Fruit fly (Drosophila melanogaster) whole organism, embryonic: ENCODE measurements around the gene Amacr.

Experiments
- Asciz ChIP-seq: fragments of 200-800 bp; sonication (Bioruptor generic); optimal IDR thresholded peaks from 2 replicates; lab custom pipeline; 2017; ENCODE audit warnings: missing biosample characterization, mild to moderate bottlenecking, missing genetic modification characterization, missing genetic modification reagents
- Atf3 ChIP-seq: fragments of 200-800 bp; sonication (Bioruptor generic); optimal IDR thresholded peaks from 3 replicates; lab custom pipeline; 2016; ENCODE audit warnings: missing biosample characterization, missing genetic modification characterization
- Awh ChIP-seq: fragments of 200-800 bp; sonication (Bioruptor generic); IDR thresholded peaks from 2 replicates; pipeline ENCODE4, ENCODE4 v1.3.6; 2022; ENCODE audit warnings: missing biosample characterization, missing genetic modification characterization
- CG10366 ChIP-seq: fragments of 200-800 bp; sonication (Bioruptor generic); IDR thresholded peaks from 2 replicates; pipeline ENCODE4 v1.3.6; 2022; ENCODE audit warnings: missing biosample characterization, missing genetic modification characterization
- CG11085 ChIP-seq: fragments of 200-800 bp; sonication (Bioruptor generic); IDR thresholded peaks from 2 replicates; pipeline ENCODE4 v1.3.6; 2022; ENCODE audit warnings: missing biosample characterization, missing genetic modification characterization
- CG11696 ChIP-seq: fragments of 200-800 bp; sonication (Bioruptor generic); IDR thresholded peaks from 2 replicates; pipeline ENCODE4 v1.3.6; 2022; ENCODE audit warnings: missing biosample characterization, missing genetic modification characterization
- CG12744 ChIP-seq: fragments of 200-800 bp; sonication (Bioruptor generic); optimal IDR thresholded peaks from 2 replicates; lab custom pipeline; 2016; ENCODE audit warnings: missing biosample characterization, missing genetic modification characterization
- CG12769 ChIP-seq: fragments of 200-800 bp; sonication (Bioruptor generic); optimal IDR thresholded peaks from 2 replicates; lab custom pipeline; 2019; ENCODE audit warnings: missing biosample characterization, mild to moderate bottlenecking, missing genetic modification characterization, moderate library complexity
- CG17361 ChIP-seq: fragments of 200-800 bp; sonication (Bioruptor generic); IDR thresholded peaks from 3 replicates; pipeline ENCODE4 v1.3.6; 2022; ENCODE audit warnings: missing biosample characterization, missing genetic modification characterization
- CG17612 ChIP-seq: fragments of 200-800 bp; sonication (Bioruptor generic); IDR thresholded peaks from 2 replicates; pipeline ENCODE4 v1.3.6; 2022; ENCODE audit warnings: missing biosample characterization, missing genetic modification characterization
- CG2129 ChIP-seq: fragments of 200-800 bp; sonication (Bioruptor generic); IDR thresholded peaks from 2 replicates; pipeline ENCODE4 v1.3.6; 2022; ENCODE audit warnings: missing biosample characterization, missing genetic modification characterization; ENCODE audit not compliant: partially characterized antibody
- CG31365 ChIP-seq: fragments of 200-800 bp; sonication (Bioruptor generic); optimal IDR thresholded peaks from 2 replicates; lab custom pipeline; 2018; ENCODE audit warnings: missing biosample characterization, mild to moderate bottlenecking, missing genetic modification characterization
- CG32532 ChIP-seq: fragments of 200-800 bp; sonication (Bioruptor generic); IDR thresholded peaks from 2 replicates; pipeline ENCODE4 v1.3.6; 2022; ENCODE audit warnings: missing biosample characterization, missing genetic modification characterization
- CG3847 ChIP-seq: fragments of 200-800 bp; sonication (Bioruptor generic); IDR thresholded peaks from 2 replicates; pipeline ENCODE4 v1.3.6; 2022; ENCODE audit warnings: missing biosample characterization, missing genetic modification characterization
- CG4282 ChIP-seq: fragments of 200-800 bp; sonication (Bioruptor generic); optimal IDR thresholded peaks from 2 replicates; lab custom pipeline; 2016; ENCODE audit warnings: missing biosample characterization, missing genetic modification characterization
- CG4854 ChIP-seq: fragments of 200-800 bp; sonication (Bioruptor generic); optimal IDR thresholded peaks from 2 replicates; lab custom pipeline; 2016; ENCODE audit warnings: missing biosample characterization, missing genetic modification characterization, inconsistent platforms
- CG6254 ChIP-seq: fragments of 200-800 bp; sonication (Bioruptor generic); optimal IDR thresholded peaks from 3 replicates; lab custom pipeline; 2017; ENCODE audit warnings: mild to moderate bottlenecking, missing biosample characterization, missing genetic modification reagents, missing genetic modification characterization
- CG6683 ChIP-seq: fragments of 200-800 bp; sonication (Bioruptor generic); optimal IDR thresholded peaks from 2 replicates; lab custom pipeline; 2017; ENCODE audit warnings: missing biosample characterization, mild to moderate bottlenecking, missing genetic modification characterization, missing genetic modification reagents
- CG7372 ChIP-seq: fragments of 200-800 bp; sonication (Bioruptor generic); IDR thresholded peaks from 2 replicates; pipeline ENCODE4 v1.3.6; 2022; ENCODE audit warnings: missing biosample characterization, missing genetic modification characterization
- CG8359 ChIP-seq: fragments of 200-800 bp; sonication (Bioruptor generic); optimal IDR thresholded peaks from 2 replicates; lab custom pipeline; 2017; ENCODE audit warnings: missing biosample characterization, mild to moderate bottlenecking, missing genetic modification characterization, borderline replicate concordance
- CG9215 ChIP-seq: fragments of 200-800 bp; sonication (Bioruptor generic); IDR thresholded peaks from 2 replicates; pipeline ENCODE4 v1.3.6; 2022; ENCODE audit warnings: missing biosample characterization, missing genetic modification characterization
- CG9727 ChIP-seq: fragments of 200-800 bp; sonication (Bioruptor generic); optimal IDR thresholded peaks from 3 replicates; lab custom pipeline; 2017; ENCODE audit warnings: missing biosample characterization, mild to moderate bottlenecking, missing genetic modification characterization
- CG9932 ChIP-seq: fragments of 200-800 bp; sonication (Bioruptor generic); IDR thresholded peaks from 2 replicates; pipeline ENCODE4 v1.3.6; 2022; ENCODE audit warnings: missing biosample characterization, missing genetic modification characterization
- CHES-1-like ChIP-seq: fragments of 200-800 bp; sonication (Bioruptor generic); optimal IDR thresholded peaks from 2 replicates; lab custom pipeline; 2016; ENCODE audit warnings: missing biosample characterization, missing genetic modification characterization
- Camta ChIP-seq: fragments of 200-800 bp; sonication (Bioruptor generic); optimal IDR thresholded peaks from 2 replicates; lab custom pipeline; 2016; ENCODE audit warnings: missing biosample characterization, missing genetic modification characterization
- CkIIα-i1 ChIP-seq: fragments of 200-800 bp; sonication (Bioruptor generic); IDR thresholded peaks from 2 replicates; pipeline ENCODE4 v1.3.6; 2022; ENCODE audit warnings: missing biosample characterization, missing genetic modification characterization
- D19B ChIP-seq: fragments of 200-800 bp; sonication (Bioruptor generic); optimal IDR thresholded peaks from 2 replicates; lab custom pipeline; 2017; ENCODE audit warnings: missing biosample characterization, mild to moderate bottlenecking, missing genetic modification characterization
- Dip2 ChIP-seq: fragments of 200-800 bp; sonication (Bioruptor generic); IDR thresholded peaks from 2 replicates; pipeline ENCODE4 v1.3.6; 2022; ENCODE audit warnings: missing biosample characterization, missing genetic modification characterization
- Dip3 ChIP-seq: fragments of 200-800 bp; sonication (Bioruptor generic); optimal IDR thresholded peaks from 3 replicates; lab custom pipeline; 2016; ENCODE audit warnings: missing biosample characterization, missing genetic modification characterization
- Gug ChIP-seq: fragments of 200-800 bp; sonication (Bioruptor generic); IDR thresholded peaks from 4 replicates; pipeline ENCODE4 v1.3.6; 2022; ENCODE audit warnings: missing biosample characterization, missing genetic modification characterization
- Lim3 ChIP-seq: fragments of 200-800 bp; sonication (Bioruptor generic); IDR thresholded peaks from 2 replicates; pipeline ENCODE4 v1.3.6; 2022; ENCODE audit warnings: missing biosample characterization, missing genetic modification characterization
- Oli ChIP-seq: fragments of 200-800 bp; sonication (Bioruptor generic); optimal IDR thresholded peaks from 2 replicates; lab custom pipeline; 2018; ENCODE audit warnings: missing biosample characterization, mild to moderate bottlenecking, missing genetic modification characterization, moderate library complexity
- ase ChIP-seq: fragments of 200-800 bp; sonication (Bioruptor generic); IDR thresholded peaks from 3 replicates; pipeline ENCODE4 v1.3.6; 2022; ENCODE audit warnings: missing biosample characterization, missing genetic modification characterization
- br ChIP-seq: fragments of >200 bp; optimal IDR thresholded peaks from 2 replicates; lab custom pipeline; 2017
- bsh ChIP-seq, 2 experiments: fragments of 200-800 bp; sonication (Bioruptor generic); optimal IDR thresholded peaks; 2 replicates each; lab custom pipeline; 2017 to 2018; ENCODE audit warnings: mild to moderate bottlenecking in 2 of 2, missing biosample characterization in 2 of 2, missing genetic modification characterization in 2 of 2, moderate library complexity in 1 of 2
- chif ChIP-seq, 2 experiments: fragments of 200-800 bp; sonication (Bioruptor generic); optimal IDR thresholded peaks; 3 replicates each; lab custom pipeline; 2016; ENCODE audit warnings: missing biosample characterization in 2 of 2, missing genetic modification characterization in 2 of 2
- fd64A ChIP-seq: fragments of 200-800 bp; sonication (Bioruptor generic); optimal IDR thresholded peaks from 3 replicates; lab custom pipeline; 2018; ENCODE audit warnings: missing biosample characterization, mild to moderate bottlenecking, missing genetic modification characterization
- grn ChIP-seq: fragments of 200-800 bp; sonication (Bioruptor generic); optimal IDR thresholded peaks from 3 replicates; lab custom pipeline; 2017; ENCODE audit warnings: missing biosample characterization, missing genetic modification characterization
- kni ChIP-seq: fragments of 200-800 bp; sonication (Bioruptor generic); optimal IDR thresholded peaks from 3 replicates; lab custom pipeline; 2017; ENCODE audit warnings: mild to moderate bottlenecking, missing biosample characterization, missing genetic modification reagents, missing genetic modification characterization
- lov ChIP-seq, 2 experiments: fragments of 200-800 bp in 1 of 2; fragments of >200 bp in 1 of 2; sonication (Bioruptor generic) in 1 of 2; IDR thresholded peaks in 1 of 2; optimal IDR thresholded peaks in 1 of 2; 2 replicates in 1 of 2; 3 replicates in 1 of 2; pipeline versions ENCODE4 v1.3.6 to Lab custom; 2017 to 2022; ENCODE audit warnings: missing biosample characterization in 1 of 2, missing genetic modification characterization in 1 of 2
- nau ChIP-seq: fragments of 200-800 bp; sonication (Bioruptor generic); optimal IDR thresholded peaks from 3 replicates; lab custom pipeline; 2017; ENCODE audit warnings: missing biosample characterization, mild to moderate bottlenecking, missing genetic modification characterization, missing genetic modification reagents
- nerfin-1 ChIP-seq: fragments of 200-800 bp; sonication (Bioruptor generic); optimal IDR thresholded peaks from 3 replicates; lab custom pipeline; 2019; ENCODE audit warnings: missing biosample characterization, mild to moderate bottlenecking, missing genetic modification characterization, moderate library complexity
- nmo ChIP-seq: fragments of 200-800 bp; sonication (Bioruptor generic); optimal IDR thresholded peaks from 2 replicates; lab custom pipeline; 2018; ENCODE audit warnings: missing biosample characterization, mild to moderate bottlenecking, missing genetic modification characterization, moderate library complexity
- org-1 ChIP-seq: fragments of 200-800 bp; sonication (Bioruptor generic); optimal IDR thresholded peaks from 2 replicates; lab custom pipeline; 2017; ENCODE audit warnings: missing biosample characterization, missing genetic modification characterization
- otp ChIP-seq: fragments of 200-800 bp; sonication (Bioruptor generic); IDR thresholded peaks from 3 replicates; pipeline ENCODE4, ENCODE4 v1.3.6; 2022; ENCODE audit warnings: missing biosample characterization, missing genetic modification characterization
- peb ChIP-seq: fragments of 200-800 bp; sonication (Bioruptor generic); IDR thresholded peaks from 2 replicates; pipeline ENCODE4 v1.3.6; 2022; ENCODE audit warnings: missing biosample characterization, missing genetic modification characterization
- pho ChIP-seq: fragments of 200-800 bp; sonication (Bioruptor generic); optimal IDR thresholded peaks from 2 replicates; lab custom pipeline; 2016; ENCODE audit warnings: missing biosample characterization, missing genetic modification characterization
- sens-2 ChIP-seq: fragments of 200-800 bp; sonication (Bioruptor generic); IDR thresholded peaks from 2 replicates; pipeline ENCODE4 v1.3.6; 2022; ENCODE audit warnings: missing biosample characterization, missing genetic modification characterization
- sob ChIP-seq: fragments of 200-800 bp; sonication (Bioruptor generic); IDR thresholded peaks from 2 replicates; pipeline ENCODE4 v1.3.6; 2022; ENCODE audit warnings: missing biosample characterization, missing genetic modification characterization
- stc ChIP-seq: fragments of 200-800 bp; sonication (Bioruptor generic); IDR thresholded peaks from 2 replicates; pipeline ENCODE4 v1.3.6; 2022; ENCODE audit warnings: missing biosample characterization, missing genetic modification characterization

The Amacr gene

dm6 chr2L:20759809-20760485 lies 7.8 kb upstream of the Amacr start (continued):
- no peak for TF ChIP-seq peb (GFP tag; lab: Robert Waterston, UW)
- no peak for TF ChIP-seq CG17612 (GFP tag; lab: Robert Waterston, UW)
- peak; percentile 11 for TF ChIP-seq org-1 (GFP tag; lab: Kevin White, UChicago)
- no peak for TF ChIP-seq CG4854 (GFP tag; lab: Kevin White, UChicago)
- no peak for TF ChIP-seq CHES-1-like (GFP tag; lab: Kevin White, UChicago)
- no peak for TF ChIP-seq Camta
- TF ChIP-seq nau (GFP tag; lab: Kevin White, UChicago): peak; percentile 8
- TF ChIP-seq CG11085 (GFP tag; lab: Robert Waterston, UW): no peak
- no peak for TF ChIP-seq sob (GFP tag; lab: Robert Waterston, UW)
- no peak for TF ChIP-seq D19B (GFP tag; lab: Kevin White, UChicago)
- TF ChIP-seq Gug (GFP tag; lab: Robert Waterston, UW): no peak
- TF ChIP-seq Dip2 (GFP tag; lab: Robert Waterston, UW): no peak
- TF ChIP-seq CG31365: no peak
- TF ChIP-seq CG32532 (GFP tag; lab: Robert Waterston, UW): peak; percentile 62
- TF ChIP-seq chif (GFP tag; optimal IDR thresholded peaks at IDR 0.05; lab: Kevin White, UChicago): no peak
- no peak for TF ChIP-seq CG2129 (GFP tag; lab: Robert Waterston, UW)
- TF ChIP-seq CG4282 (GFP tag; lab: Kevin White, UChicago): no peak
- 0 out of 3 replicates have a peak, but pooled peaks have one; percentile 50 for TF ChIP-seq ase (GFP tag; lab: Robert Waterston, UW)
- peak; percentile 51 for TF ChIP-seq stc (GFP tag; lab: Robert Waterston, UW)
- peak; percentile 38 for TF ChIP-seq CG9932 (GFP tag; lab: Robert Waterston, UW)
- no peak for TF ChIP-seq CkIIα-i1 (GFP tag; lab: Robert Waterston, UW)
- no peak for TF ChIP-seq CG12744 (GFP tag; lab: Kevin White, UChicago)
- TF ChIP-seq CG3847 (GFP tag; lab: Robert Waterston, UW): peak; percentile 41; the same call in 1 of the 2 replicates
- TF ChIP-seq nmo: peak; percentile 72
- no peak for TF ChIP-seq br (lab: Kevin White, UChicago)
- TF ChIP-seq Dip3 (GFP tag; lab: Kevin White, UChicago): no peak
- no peak for TF ChIP-seq Lim3 (GFP tag; lab: Robert Waterston, UW)
- peak; percentile 39 for TF ChIP-seq Asciz (GFP tag; lab: Kevin White, UChicago)
- TF ChIP-seq Atf3 (GFP tag; lab: Kevin White, UChicago): no peak
- TF ChIP-seq pho: peak; percentile 23
- TF ChIP-seq CG10366 (GFP tag; lab: Robert Waterston, UW): peak; percentile 38
- peak; percentile 64 for TF ChIP-seq Oli (tag; lab: Kevin White, UChicago)
- peak in 1 of 2 experiments; percentile 69 for TF ChIP-seq bsh (GFP tag; optimal IDR thresholded peaks at IDR 0.05; lab: Kevin White, UChicago)
- TF ChIP-seq CG9727: peak; percentile 46
- peak; percentile 41; the same call in 1 of the 2 replicates for TF ChIP-seq CG11696
- no peak for TF ChIP-seq CG7372 (GFP tag; lab: Robert Waterston, UW)
- TF ChIP-seq kni (GFP tag; lab: Kevin White, UChicago): no peak
- no peak for TF ChIP-seq CG6683 (GFP tag; lab: Kevin White, UChicago)
- TF ChIP-seq CG8359 (GFP tag; lab: Kevin White, UChicago): no peak
- 0 out of 3 replicates have a peak, but pooled peaks have one; percentile 9 for TF ChIP-seq CG17361 (GFP tag; lab: Robert Waterston, UW)
- 0 out of 3 replicates have a peak, but pooled peaks have one; percentile 44 for TF ChIP-seq otp
- TF ChIP-seq fd64A: peak; percentile 55
- TF ChIP-seq CG9215 (GFP tag; lab: Robert Waterston, UW): peak; percentile 29; the same call in 1 of the 2 replicates
- peak; percentile 31 for TF ChIP-seq nerfin-1 (tag; lab: Kevin White, UChicago)
- TF ChIP-seq CG12769 (tag; lab: Kevin White, UChicago): no peak
- TF ChIP-seq grn: no peak
- TF ChIP-seq CG6254: peak; percentile 12
- no peak for TF ChIP-seq sens-2 (GFP tag; lab: Robert Waterston, UW)
- TF ChIP-seq Awh (GFP tag; lab: Robert Waterston, UW): no peak
- no peak for TF ChIP-seq lov (optimal IDR thresholded peaks at IDR 0.05; lab: Kevin White, UChicago)
- no peak for TF ChIP-seq lov (GFP tag; IDR thresholded peaks at IDR 0.05; lab: Robert Waterston, UW)
